Fruit fly (Drosophila melanogaster) whole organism, embryonic: ENCODE measurements around the gene CG31157.
A peak's percentile ranks its signal among the peaks of the same experiment; 100 is the strongest.

ENCODE experiments used
- Aef1 ChIP-seq: fragments of 200-800 bp; sonication (Bioruptor generic); IDR thresholded peaks from 3 replicates; pipeline ENCODE4 v1.3.6; 2022; ENCODE audit warnings: missing biosample characterization, missing genetic modification characterization
- Atf3 ChIP-seq: fragments of 200-800 bp; sonication (Bioruptor generic); optimal IDR thresholded peaks from 3 replicates; lab custom pipeline; 2016; ENCODE audit warnings: missing biosample characterization, missing genetic modification characterization
- CG10267 ChIP-seq: fragments of 200-800 bp; sonication (Bioruptor generic); optimal IDR thresholded peaks from 2 replicates; lab custom pipeline; 2018; ENCODE audit warnings: missing biosample characterization, mild to moderate bottlenecking, missing genetic modification characterization, moderate library complexity
- CG10979 ChIP-seq: fragments of 200-800 bp; sonication (Bioruptor generic); optimal IDR thresholded peaks from 2 replicates; lab custom pipeline; 2018; ENCODE audit warnings: missing biosample characterization, mild to moderate bottlenecking, missing genetic modification characterization, moderate library complexity
- CG12219 ChIP-seq: fragments of 200-800 bp; sonication (Bioruptor generic); optimal IDR thresholded peaks from 3 replicates; lab custom pipeline; 2018; ENCODE audit warnings: missing biosample characterization, mild to moderate bottlenecking, missing genetic modification characterization
- CG12659 ChIP-seq: fragments of 200-800 bp; sonication (Bioruptor generic); optimal IDR thresholded peaks from 3 replicates; lab custom pipeline; 2017; ENCODE audit warnings: mild to moderate bottlenecking, missing biosample characterization, missing genetic modification reagents, missing genetic modification characterization
- CG13894 ChIP-seq: fragments of 200-800 bp; sonication (Bioruptor generic); optimal IDR thresholded peaks from 3 replicates; lab custom pipeline; 2018; ENCODE audit warnings: missing biosample characterization, mild to moderate bottlenecking, missing genetic modification characterization, moderate library complexity
- CG14050 ChIP-seq: fragments of 200-800 bp; sonication (Bioruptor generic); IDR thresholded peaks from 3 replicates; pipeline ENCODE4 v1.3.6; 2022; ENCODE audit warnings: missing biosample characterization, missing genetic modification characterization
- CG14860 ChIP-seq: fragments of 200-800 bp; sonication (Bioruptor generic); IDR thresholded peaks from 3 replicates; pipeline ENCODE4 v1.3.6; 2022; ENCODE audit warnings: missing biosample characterization, missing genetic modification characterization; ENCODE audit not compliant: partially characterized antibody
- CG15479 ChIP-seq: fragments of 200-800 bp; sonication (Bioruptor generic); optimal IDR thresholded peaks from 3 replicates; lab custom pipeline; 2019; ENCODE audit warnings: missing biosample characterization, mild to moderate bottlenecking, missing genetic modification characterization, moderate library complexity
- CG16779 ChIP-seq: fragments of 200-800 bp; sonication (Bioruptor generic); IDR thresholded peaks from 2 replicates; pipeline ENCODE4 v1.3.6; 2022; ENCODE audit warnings: missing biosample characterization, missing genetic modification characterization
- CG16815 ChIP-seq: fragments of 200-800 bp; sonication (Bioruptor generic); optimal IDR thresholded peaks from 3 replicates; lab custom pipeline; 2017; ENCODE audit warnings: missing biosample characterization, mild to moderate bottlenecking, missing genetic modification characterization
- CG17802 ChIP-seq: fragments of 200-800 bp; sonication (Bioruptor generic); optimal IDR thresholded peaks from 2 replicates; lab custom pipeline; 2018; ENCODE audit warnings: missing biosample characterization, mild to moderate bottlenecking, missing genetic modification characterization, moderate library complexity
- CG2199 ChIP-seq: fragments of 200-800 bp; sonication (Bioruptor generic); IDR thresholded peaks from 3 replicates; pipeline ENCODE4 v1.3.6; 2022; ENCODE audit warnings: missing biosample characterization, missing genetic modification characterization
- CG2889 ChIP-seq: fragments of 200-800 bp; sonication (Bioruptor generic); IDR thresholded peaks from 3 replicates; pipeline ENCODE4 v1.3.6; 2022; ENCODE audit warnings: missing biosample characterization, missing genetic modification characterization
- CG31388 ChIP-seq: fragments of 200-800 bp; sonication (Bioruptor generic); optimal IDR thresholded peaks from 2 replicates; lab custom pipeline; 2016; ENCODE audit warnings: missing biosample characterization, missing genetic modification characterization
- CG33557 ChIP-seq: fragments of 200-800 bp; sonication (Bioruptor generic); optimal IDR thresholded peaks from 2 replicates; lab custom pipeline; 2019; ENCODE audit warnings: missing biosample characterization, mild to moderate bottlenecking, missing genetic modification characterization, moderate library complexity
- CG34376 ChIP-seq: fragments of 200-800 bp; sonication (Bioruptor generic); optimal IDR thresholded peaks from 2 replicates; lab custom pipeline; 2018; ENCODE audit warnings: missing biosample characterization, mild to moderate bottlenecking, missing genetic modification characterization
- CG34422 ChIP-seq: fragments of 200-800 bp; sonication (Bioruptor generic); IDR thresholded peaks from 3 replicates; pipeline ENCODE4 v1.3.6; 2022; ENCODE audit warnings: missing biosample characterization, missing genetic modification characterization
- CG4282 ChIP-seq: fragments of 200-800 bp; sonication (Bioruptor generic); optimal IDR thresholded peaks from 2 replicates; lab custom pipeline; 2016; ENCODE audit warnings: missing biosample characterization, missing genetic modification characterization
- CG4617 ChIP-seq: fragments of 200-800 bp; sonication (Bioruptor generic); optimal IDR thresholded peaks from 3 replicates; lab custom pipeline; 2016; ENCODE audit warnings: missing biosample characterization, missing genetic modification characterization, borderline replicate concordance
- CG4854 ChIP-seq: fragments of 200-800 bp; sonication (Bioruptor generic); optimal IDR thresholded peaks from 2 replicates; lab custom pipeline; 2016; ENCODE audit warnings: missing biosample characterization, missing genetic modification characterization, inconsistent platforms
- CG6654 ChIP-seq: fragments of 200-800 bp; sonication (Bioruptor generic); optimal IDR thresholded peaks from 2 replicates; lab custom pipeline; 2017; ENCODE audit warnings: missing biosample characterization, mild to moderate bottlenecking, missing genetic modification characterization
- CG6689 ChIP-seq: fragments of 200-800 bp; sonication (Bioruptor generic); IDR thresholded peaks from 2 replicates; pipeline ENCODE4 v1.3.6; 2022; ENCODE audit warnings: missing biosample characterization, missing genetic modification characterization
- CG6813 ChIP-seq: fragments of 200-800 bp; sonication (Bioruptor generic); optimal IDR thresholded peaks from 2 replicates; lab custom pipeline; 2017; ENCODE audit warnings: missing biosample characterization, missing genetic modification characterization, mild to moderate bottlenecking, moderate library complexity, missing genetic modification reagents
- CG7786 ChIP-seq: fragments of 200-800 bp; sonication (Bioruptor generic); optimal IDR thresholded peaks from 2 replicates; lab custom pipeline; 2016; ENCODE audit warnings: missing biosample characterization, missing genetic modification characterization
- CG8388 ChIP-seq: fragments of 200-800 bp; sonication (Bioruptor generic); optimal IDR thresholded peaks from 2 replicates; lab custom pipeline; 2019; ENCODE audit warnings: missing biosample characterization, mild to moderate bottlenecking, missing genetic modification characterization, moderate library complexity
- CG8765 ChIP-seq: fragments of 200-800 bp; sonication (Bioruptor generic); IDR thresholded peaks from 2 replicates; pipeline ENCODE4 v1.3.6; 2022; ENCODE audit warnings: missing biosample characterization, missing genetic modification characterization
- CG9797 ChIP-seq: fragments of 200-800 bp; sonication (Bioruptor generic); optimal IDR thresholded peaks from 3 replicates; lab custom pipeline; 2018; ENCODE audit warnings: missing biosample characterization, mild to moderate bottlenecking, missing genetic modification characterization
- Dip3 ChIP-seq: fragments of 200-800 bp; sonication (Bioruptor generic); optimal IDR thresholded peaks from 3 replicates; lab custom pipeline; 2016; ENCODE audit warnings: missing biosample characterization, missing genetic modification characterization
- Gug ChIP-seq: fragments of 200-800 bp; sonication (Bioruptor generic); IDR thresholded peaks from 4 replicates; pipeline ENCODE4 v1.3.6; 2022; ENCODE audit warnings: missing biosample characterization, missing genetic modification characterization
- HHEX ChIP-seq: fragments of 200-800 bp; sonication (Bioruptor generic); optimal IDR thresholded peaks from 3 replicates; lab custom pipeline; 2017; ENCODE audit warnings: missing biosample characterization, mild to moderate bottlenecking, missing genetic modification characterization, missing genetic modification reagents
- Med ChIP-seq: fragments of 200-800 bp; sonication (Bioruptor generic); peaks from one replicate; lab custom pipeline; 2016; ENCODE audit warnings: missing biosample characterization, missing genetic modification characterization, mild to moderate bottlenecking, inconsistent platforms, moderate library complexity
- Myb ChIP-seq: fragments of 200-800 bp; sonication (Bioruptor generic); optimal IDR thresholded peaks from 2 replicates; lab custom pipeline; 2016; ENCODE audit warnings: missing biosample characterization, missing genetic modification characterization
- Oaz ChIP-seq: fragments of 200-800 bp; sonication (Bioruptor generic); IDR thresholded peaks from 2 replicates; pipeline ENCODE4 v1.3.6; 2022; ENCODE audit warnings: missing biosample characterization, missing genetic modification characterization
- Rx ChIP-seq: fragments of 200-800 bp; sonication (Bioruptor generic); IDR thresholded peaks from 2 replicates; pipeline ENCODE4 v1.3.6; 2022; ENCODE audit warnings: missing biosample characterization, missing genetic modification characterization
- al ChIP-seq: fragments of 200-800 bp; sonication (Bioruptor generic); IDR thresholded peaks from 2 replicates; pipeline ENCODE4 v1.3.6; 2022; ENCODE audit warnings: missing biosample characterization, missing genetic modification characterization
- ara ChIP-seq: fragments of 200-800 bp; sonication (Bioruptor generic); IDR thresholded peaks from 2 replicates; pipeline ENCODE4 v1.3.6; 2022; ENCODE audit warnings: missing biosample characterization, missing genetic modification characterization
- cad ChIP-seq: fragments of >200 bp; optimal IDR thresholded peaks from 2 replicates; lab custom pipeline; 2017; ENCODE audit warnings: missing biosample characterization, missing genetic modification characterization
- ci ChIP-seq: fragments of 200-800 bp; sonication (Bioruptor generic); IDR thresholded peaks from 3 replicates; pipeline ENCODE4 v1.3.6; 2022; ENCODE audit warnings: missing biosample characterization, missing genetic modification characterization
- dimm ChIP-seq: fragments of 200-800 bp; sonication (Bioruptor generic); IDR thresholded peaks from 2 replicates; pipeline ENCODE4 v1.3.6; 2022; ENCODE audit warnings: missing biosample characterization, missing genetic modification characterization
- fd64A ChIP-seq: fragments of 200-800 bp; sonication (Bioruptor generic); optimal IDR thresholded peaks from 3 replicates; lab custom pipeline; 2018; ENCODE audit warnings: missing biosample characterization, mild to moderate bottlenecking, missing genetic modification characterization
- inv ChIP-seq: fragments of 200-800 bp; sonication (Bioruptor generic); IDR thresholded peaks from 2 replicates; pipeline ENCODE4 v1.3.6; 2022; ENCODE audit warnings: missing biosample characterization, missing genetic modification characterization; ENCODE audit not compliant: partially characterized antibody
- kah ChIP-seq: fragments of 200-800 bp; sonication (Bioruptor generic); optimal IDR thresholded peaks from 2 replicates; lab custom pipeline; 2018; ENCODE audit warnings: missing biosample characterization, mild to moderate bottlenecking, missing genetic modification characterization
- lbe ChIP-seq: fragments of 200-800 bp; sonication (Bioruptor generic); optimal IDR thresholded peaks from 2 replicates; lab custom pipeline; 2016; ENCODE audit warnings: missing biosample characterization, mild to moderate bottlenecking, missing genetic modification characterization
- maf-S ChIP-seq: fragments of 200-800 bp; sonication (Bioruptor generic); optimal IDR thresholded peaks from 2 replicates; lab custom pipeline; 2016; ENCODE audit warnings: missing biosample characterization, missing genetic modification characterization
- otp ChIP-seq: fragments of 200-800 bp; sonication (Bioruptor generic); IDR thresholded peaks from 3 replicates; pipeline ENCODE4, ENCODE4 v1.3.6; 2022; ENCODE audit warnings: missing biosample characterization, missing genetic modification characterization
- pros ChIP-seq: fragments of 200-800 bp; sonication (Bioruptor generic); optimal IDR thresholded peaks from 3 replicates; lab custom pipeline; 2019; ENCODE audit warnings: missing biosample characterization, mild to moderate bottlenecking, missing genetic modification characterization, moderate library complexity
- sug ChIP-seq: fragments of 200-800 bp; optimal IDR thresholded peaks from 2 replicates; lab custom pipeline; 2019; ENCODE audit warnings: missing biosample characterization, mild to moderate bottlenecking, missing genetic modification characterization, moderate library complexity
- usp ChIP-seq: fragments of >200 bp; optimal IDR thresholded peaks from 2 replicates; lab custom pipeline; 2017; ENCODE audit warnings: missing biosample characterization, missing genetic modification characterization
- wdn ChIP-seq: fragments of 200-800 bp; sonication (Bioruptor generic); IDR thresholded peaks from 2 replicates; pipeline ENCODE4 v1.3.6; 2022; ENCODE audit warnings: missing biosample characterization, missing genetic modification characterization

CG31157 gene

dm6 chr3R:13010905-13011620, 36.5 kb upstream of the CG31157 start, which contains the start of gene CG8031 (continued):
- TF ChIP-seq ara (GFP tag; lab: Robert Waterston, UW) (no peak), Med (GFP tag; lab: Kevin White, UChicago) (no peak), CG6689 (GFP tag; lab: Robert Waterston, UW) (no peak), CG33557 (GFP tag; lab: Kevin White, UChicago) (no peak), wdn (no peak), pros (GFP tag; lab: Kevin White, UChicago) (no peak), CG14860 (GFP tag; lab: Robert Waterston, UW) (no peak; the same call in 2 of the 3 replicates), CG16815 (no peak), CG12659 (peak; percentile 78), dimm (GFP tag; lab: Robert Waterston, UW) (no peak), usp (GFP tag; lab: Kevin White, UChicago) (no peak), CG9797 (GFP tag; lab: Kevin White, UChicago) (peak; percentile 97), kah (no peak), CG10267 (tag; lab: Kevin White, UChicago) (peak; percentile 60), al (GFP tag; lab: Robert Waterston, UW) (no peak), CG8765 (GFP tag; lab: Robert Waterston, UW) (no peak), Dip3 (no peak), CG34376 (no peak), Oaz (GFP tag; lab: Robert Waterston, UW) (no peak), CG10979 (tag; lab: Kevin White, UChicago) (peak; percentile 11), CG4854 (GFP tag; lab: Kevin White, UChicago) (no peak), CG2199 (no peak), cad (no peak), Gug (GFP tag; lab: Robert Waterston, UW) (no peak), fd64A (GFP tag; lab: Kevin White, UChicago) (no peak), CG8388 (GFP tag; lab: Kevin White, UChicago) (no peak), CG2889 (GFP tag; lab: Robert Waterston, UW) (no peak), CG4617 (GFP tag; lab: Kevin White, UChicago) (peak; percentile 58), CG14050 (GFP tag; lab: Robert Waterston, UW) (0 out of 3 replicates have a peak, but pooled peaks have one; percentile 18), CG34422 (GFP tag; lab: Robert Waterston, UW) (peak; percentile 66; the same call in 2 of the 3 replicates), Atf3 (GFP tag; lab: Kevin White, UChicago) (no peak), CG31388 (no peak), HHEX (GFP tag; lab: Kevin White, UChicago) (no peak), Aef1 (GFP tag; lab: Robert Waterston, UW) (no peak), CG13894 (tag; lab: Kevin White, UChicago) (no peak), CG7786 (no peak), CG15479 (GFP tag; lab: Kevin White, UChicago) (no peak), Rx (GFP tag; lab: Robert Waterston, UW) (no peak), CG6654 (no peak), otp (GFP tag; lab: Robert Waterston, UW) (no peak), Myb (GFP tag; lab: Kevin White, UChicago) (peak; percentile 35), CG17802 (tag; lab: Kevin White, UChicago) (no peak), CG4282 (GFP tag; lab: Kevin White, UChicago) (no peak), maf-S (GFP tag; lab: Kevin White, UChicago) (no peak), CG16779 (no peak), lbe (GFP tag; lab: Kevin White, UChicago) (no peak), sug (tag; lab: Kevin White, UChicago) (no peak), CG12219 (no peak), ci (GFP tag; lab: Robert Waterston, UW) (0 out of 3 replicates have a peak, but pooled peaks have one; percentile 5), CG6813 (GFP tag; lab: Kevin White, UChicago) (no peak), inv (GFP tag; lab: Robert Waterston, UW) (no peak)
